Worm (Caenorhabditis elegans) whole organism, late embryonic: ENCODE data around the gene inx-10.

ENCODE experiments used
- C38D4.7 ChIP-seq: fragments of 200-800 bp; sonication (Bioruptor generic); optimal IDR thresholded peaks from 2 replicates; lab custom pipeline; 2018; ENCODE audit warnings: mild to moderate bottlenecking, missing genetic modification characterization, moderate library complexity, missing compliant biosample characterization
- Y22D7AL.16 ChIP-seq: sonication (generic microtip); optimal IDR thresholded peaks from 2 replicates; lab custom pipeline; 2016; ENCODE audit warnings: missing genetic modification characterization, missing compliant biosample characterization
- ceh-22 ChIP-seq: sonication (generic microtip); optimal IDR thresholded peaks from 2 replicates; lab custom pipeline; 2017; ENCODE audit warnings: missing biosample characterization, missing genetic modification characterization
- ceh-24 ChIP-seq: sonication (generic microtip); optimal IDR thresholded peaks from 2 replicates; lab custom pipeline; 2016; ENCODE audit warnings: mild to moderate bottlenecking, missing genetic modification characterization, missing compliant biosample characterization
- ceh-31 ChIP-seq: sonication (generic microtip); optimal IDR thresholded peaks from 2 replicates; lab custom pipeline; 2016; ENCODE audit warnings: missing genetic modification characterization, missing compliant biosample characterization
- ceh-45 ChIP-seq: fragments of 200-800 bp; sonication (Bioruptor generic); IDR thresholded peaks from 2 replicates; pipeline ENCODE4 v1.3.6; 2022; ENCODE audit warnings: missing genetic modification reagents, missing genetic modification characterization, missing compliant biosample characterization
- ceh-48 ChIP-seq: sonication (generic microtip); optimal IDR thresholded peaks from 2 replicates; lab custom pipeline; 2016; ENCODE audit warnings: missing genetic modification characterization, inconsistent platforms, missing compliant biosample characterization
- ceh-6 ChIP-seq: fragments of 200-800 bp; sonication (Bioruptor generic); optimal IDR thresholded peaks from 2 replicates; lab custom pipeline; 2018; ENCODE audit warnings: mild to moderate bottlenecking, missing genetic modification characterization, missing compliant biosample characterization
- ceh-9 ChIP-seq: sonication (generic microtip); optimal IDR thresholded peaks from 2 replicates; lab custom pipeline; 2016; ENCODE audit warnings: mild to moderate bottlenecking, missing genetic modification characterization, inconsistent platforms, missing compliant biosample characterization
- dmd-4 ChIP-seq: sonication (generic microtip); optimal IDR thresholded peaks from 2 replicates; lab custom pipeline; 2016; ENCODE audit warnings: borderline replicate concordance, missing genetic modification characterization, missing compliant biosample characterization
- dve-1 ChIP-seq: sonication (generic microtip); optimal IDR thresholded peaks from 2 replicates; lab custom pipeline; 2017; ENCODE audit warnings: antibody characterized with exemption, mild to moderate bottlenecking, missing genetic modification characterization, missing compliant biosample characterization
- ets-4 ChIP-seq: sonication (generic microtip); optimal IDR thresholded peaks from 2 replicates; lab custom pipeline; 2016; ENCODE audit warnings: missing genetic modification characterization, missing compliant biosample characterization
- eyg-1 ChIP-seq: sonication (generic microtip); optimal IDR thresholded peaks from 2 replicates; lab custom pipeline; 2016; ENCODE audit warnings: missing genotype, missing genetic modification characterization, missing compliant biosample characterization
- fax-1 ChIP-seq: sonication (generic microtip); optimal IDR thresholded peaks from 2 replicates; lab custom pipeline; 2016; ENCODE audit warnings: missing genotype, missing genetic modification characterization, missing compliant biosample characterization
- fkh-10 ChIP-seq: fragments of 150-350 bp; optimal IDR thresholded peaks from 2 replicates; lab custom pipeline; 2014; ENCODE audit warnings: missing biosample characterization, missing genetic modification reagents, missing genetic modification characterization
- hlh-13 ChIP-seq: fragments of 200-800 bp; sonication (Bioruptor generic); optimal IDR thresholded peaks from 2 replicates; lab custom pipeline; 2018; ENCODE audit warnings: mild to moderate bottlenecking, missing genetic modification characterization, missing compliant biosample characterization
- hlh-15 ChIP-seq: sonication (generic microtip); optimal IDR thresholded peaks from 2 replicates; lab custom pipeline; 2016; ENCODE audit warnings: missing genetic modification characterization, missing compliant biosample characterization
- hlh-6 ChIP-seq: sonication (generic microtip); optimal IDR thresholded peaks from 2 replicates; lab custom pipeline; 2016; ENCODE audit warnings: missing genotype, missing genetic modification characterization, missing compliant biosample characterization
- hlh-8 ChIP-seq: sonication (generic microtip); optimal IDR thresholded peaks from 2 replicates; lab custom pipeline; 2016; ENCODE audit warnings: missing genotype, missing genetic modification characterization, missing compliant biosample characterization
- madf-2 ChIP-seq: sonication (generic microtip); optimal IDR thresholded peaks from 2 replicates; lab custom pipeline; 2017; ENCODE audit warnings: missing genetic modification characterization, missing compliant biosample characterization
- mec-3 ChIP-seq: sonication (generic microtip); optimal IDR thresholded peaks from 2 replicates; lab custom pipeline; 2016; ENCODE audit warnings: borderline replicate concordance, missing genetic modification characterization, missing compliant biosample characterization
- nfya-1 ChIP-seq: sonication (generic microtip); optimal IDR thresholded peaks from 2 replicates; lab custom pipeline; 2017; ENCODE audit warnings: missing genetic modification characterization, mild to moderate bottlenecking, missing compliant biosample characterization, antibody characterized with exemption, moderate library complexity
- nhr-232 ChIP-seq: sonication (generic microtip); optimal IDR thresholded peaks from 2 replicates; lab custom pipeline; 2016; ENCODE audit warnings: missing genetic modification characterization, missing compliant biosample characterization
- pha-2 ChIP-seq: sonication (generic microtip); optimal IDR thresholded peaks from 2 replicates; lab custom pipeline; 2017; ENCODE audit warnings: mild to moderate bottlenecking, missing genetic modification characterization, missing compliant biosample characterization
- pqm-1 ChIP-seq: sonication (generic microtip); optimal IDR thresholded peaks from 2 replicates; lab custom pipeline; 2016; ENCODE audit warnings: missing genetic modification characterization, missing compliant biosample characterization
- pros-1 ChIP-seq: fragments of 150-350 bp; optimal IDR thresholded peaks from 2 replicates; lab custom pipeline; 2014; ENCODE audit warnings: missing biosample characterization, missing genetic modification reagents, missing genetic modification characterization
- ref-2 ChIP-seq: sonication (generic microtip); optimal IDR thresholded peaks from 2 replicates; lab custom pipeline; 2016; ENCODE audit warnings: missing genetic modification characterization, missing compliant biosample characterization
- sdc-2 ChIP-seq: sonication (generic microtip); optimal IDR thresholded peaks from 2 replicates; lab custom pipeline; 2016; ENCODE audit warnings: missing genotype, missing genetic modification characterization, missing compliant biosample characterization
- sox-4 ChIP-seq: sonication (generic microtip); optimal IDR thresholded peaks from 2 replicates; lab custom pipeline; 2017; ENCODE audit warnings: mild to moderate bottlenecking, missing genetic modification characterization, inconsistent platforms, missing compliant biosample characterization
- syd-9 ChIP-seq: sonication (generic microtip); optimal IDR thresholded peaks from 2 replicates; lab custom pipeline; 2016; ENCODE audit warnings: mild to moderate bottlenecking, missing genetic modification characterization, moderate library complexity, missing compliant biosample characterization
- tbx-7 ChIP-seq: sonication (generic microtip); optimal IDR thresholded peaks from 2 replicates; lab custom pipeline; 2016; ENCODE audit warnings: missing genotype, missing genetic modification characterization, missing compliant biosample characterization
- ttx-3 ChIP-seq: sonication (generic microtip); optimal IDR thresholded peaks from 2 replicates; lab custom pipeline; 2016; ENCODE audit warnings: missing genetic modification reagents, missing genetic modification characterization, missing compliant biosample characterization
- unc-42 ChIP-seq: sonication (generic microtip); optimal IDR thresholded peaks from 2 replicates; lab custom pipeline; 2016; ENCODE audit warnings: missing genotype, missing genetic modification characterization, missing compliant biosample characterization
- unc-55 ChIP-seq: sonication (generic microtip); optimal IDR thresholded peaks from 2 replicates; lab custom pipeline; 2017; ENCODE audit warnings: missing biosample characterization, missing genetic modification reagents, missing genetic modification characterization
- unc-86 ChIP-seq: sonication (generic microtip); optimal IDR thresholded peaks from 2 replicates; lab custom pipeline; 2016; ENCODE audit warnings: missing genetic modification characterization, missing compliant biosample characterization
- zip-5 ChIP-seq: sonication (generic microtip); optimal IDR thresholded peaks from 2 replicates; lab custom pipeline; 2016; ENCODE audit warnings: missing genetic modification characterization, missing compliant biosample characterization

inx-10 gene

ce11 chrV:9232296-9232695 lies 25.0 kb upstream of the inx-10 start, which contains the start of gene F07C3.3:
Gene F07C3.3 (minus strand): TSS chrV:9232396.
- TF ChIP-seq pha-2 (tag; lab: Kevin White, UChicago) (no peak), ets-4 (tag; lab: Kevin White, UChicago) (no peak), ceh-6 (GFP tag; lab: Kevin White, UChicago) (no peak), fax-1 (tag; lab: Kevin White, UChicago) (no peak), unc-55 (no peak), ttx-3 (no peak), ceh-22 (tag; lab: Kevin White, UChicago) (no peak), eyg-1 (tag; lab: Kevin White, UChicago) (no peak), ref-2 (tag; lab: Kevin White, UChicago) (no peak), mec-3 (tag; lab: Kevin White, UChicago) (no peak), fkh-10 (GFP tag; lab: Kevin White, UChicago) (no peak), hlh-6 (tag; lab: Kevin White, UChicago) (no peak)
- TF ChIP-seq, all 69 proteins: peak for 0

DNA sequence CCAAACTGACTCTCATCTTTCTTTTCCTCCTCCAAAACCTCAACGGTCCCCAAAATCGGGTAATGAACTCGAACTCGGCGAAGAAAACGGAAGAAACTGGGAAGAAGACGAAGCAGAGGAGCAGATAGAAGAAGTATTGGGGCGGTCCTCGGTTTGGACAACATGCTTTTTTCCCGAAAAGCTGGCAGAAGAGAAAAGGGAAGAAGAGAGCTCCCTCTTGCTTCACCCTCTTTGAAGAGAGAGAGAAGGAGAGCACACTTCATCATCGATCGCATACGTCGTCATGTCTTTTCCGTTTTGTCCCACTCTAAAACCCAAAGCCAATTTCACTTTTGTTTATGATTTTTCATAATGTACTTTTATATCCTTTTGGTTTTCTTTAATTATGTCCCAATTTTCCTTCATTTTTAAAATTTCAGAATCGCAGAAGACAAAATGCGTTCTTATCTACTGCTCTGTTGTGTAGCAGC lies 18.4 kb upstream of the inx-10 start, which contains the start of gene F07C3.2:
TSS of gene F07C3.2 (plus strand) at position 420 of the 470 bp plus-strand sequence.
- peak; percentile 61 for TF ChIP-seq unc-42 (tag; lab: Kevin White, UChicago)
- no peak for TF ChIP-seq C38D4.7 (GFP tag; lab: Kevin White, UChicago)
- no peak for TF ChIP-seq dve-1 (tag; lab: Kevin White, UChicago)
- no peak for TF ChIP-seq hlh-8
- peak; percentile 30 for TF ChIP-seq ceh-48 (tag; lab: Kevin White, UChicago)
- TF ChIP-seq ceh-9, result no peak
- TF ChIP-seq ceh-31 (tag; lab: Kevin White, UChicago), result peak; percentile 56
- TF ChIP-seq unc-86, result no peak
- TF ChIP-seq nhr-232, result no peak

ce11 chrV:9224981-9225380 lies 17.7 kb upstream of the inx-10 start:
- TF ChIP-seq hlh-13 (GFP tag; lab: Kevin White, UChicago) (no peak), tbx-7 (no peak), C38D4.7 (GFP tag; lab: Kevin White, UChicago) (no peak), hlh-15 (tag; lab: Kevin White, UChicago) (no peak)

DNA sequence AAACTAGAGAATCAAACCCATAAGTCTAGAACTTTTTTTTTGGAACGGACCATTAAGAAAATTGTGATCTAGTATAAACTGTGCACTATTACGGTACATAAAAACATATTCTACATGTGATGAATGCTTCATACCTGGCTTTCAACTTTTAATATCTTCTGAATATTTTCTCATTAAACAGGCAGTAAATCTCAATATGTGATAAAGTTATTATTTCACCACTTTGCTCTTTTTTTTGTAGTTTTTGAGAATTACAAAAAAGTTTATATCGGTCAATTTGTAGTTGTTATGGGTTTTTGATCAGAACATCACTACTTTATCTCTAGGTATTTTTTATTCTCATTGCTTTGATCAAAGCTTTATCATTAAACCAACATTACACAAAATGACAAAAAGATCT lies 17.1 kb upstream of the inx-10 start:
- no peak for TF ChIP-seq sdc-2
- TF ChIP-seq ets-4 (tag; lab: Kevin White, UChicago), result no peak
- no peak for TF ChIP-seq nfya-1 (tag; lab: Kevin White, UChicago)
- TF ChIP-seq syd-9, result no peak

DNA sequence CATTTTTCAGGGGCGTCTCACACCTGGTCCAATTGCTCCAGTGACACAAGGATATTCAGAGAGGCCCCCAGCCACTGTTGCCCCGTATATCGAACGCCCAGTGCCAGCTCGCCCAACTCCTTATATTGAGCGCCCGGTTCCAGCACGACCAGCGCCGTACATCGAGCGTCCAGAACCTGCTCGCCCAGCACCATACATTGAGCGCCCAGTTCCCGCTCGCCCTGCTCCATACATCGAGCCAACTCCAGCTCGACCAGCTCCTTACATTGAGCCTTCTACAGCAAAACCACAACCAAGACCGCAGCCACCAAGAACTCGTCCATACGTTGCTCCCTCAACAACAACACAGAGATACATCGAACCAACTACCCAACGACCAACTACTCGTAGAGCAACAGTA lies 15.5 kb upstream of the inx-10 start:
- no peak for TF ChIP-seq pqm-1
- no peak for TF ChIP-seq hlh-13 (GFP tag; lab: Kevin White, UChicago)
- no peak for TF ChIP-seq dmd-4 (tag; lab: Kevin White, UChicago)
- no peak for TF ChIP-seq madf-2 (tag; lab: Kevin White, UChicago)
- no peak for TF ChIP-seq ceh-24 (tag; lab: Kevin White, UChicago)
- no peak for TF ChIP-seq Y22D7AL.16
- no peak for TF ChIP-seq zip-5 (tag; lab: Kevin White, UChicago)
- TF ChIP-seq sox-4 (tag; lab: Kevin White, UChicago), result no peak
- TF ChIP-seq C38D4.7 (GFP tag; lab: Kevin White, UChicago), result no peak
- no peak for TF ChIP-seq pros-1
- TF ChIP-seq ceh-45 (GFP tag; lab: Robert Waterston, UW), result no peak
